Fruit fly (Drosophila melanogaster) S2 (cell line): ENCODE measurements around the gene Acp76A.

ENCODE experiments used
- CG8478 ChIP-seq: fragments of >200 bp; optimal IDR thresholded peaks from 2 replicates; lab custom pipeline; 2018
- CTCF ChIP-seq, 2 experiments: fragments of >200 bp; optimal IDR thresholded peaks; 2 replicates each; lab custom pipeline; 2018

dm6 chr3L:19024800-19025199 is 27.0 kb downstream of the Acp76A start:
- no peak for TF ChIP-seq CG8478 (lab: Kevin White, UChicago)
- TF ChIP-seq CTCF (optimal IDR thresholded peaks at IDR 0.05; lab: Kevin White, UChicago): no peak
